Fruit fly (Drosophila melanogaster) whole organism, embryonic: ENCODE measurements around the gene CG10863.

Source experiments
- ATbp ChIP-seq: fragments of 200-800 bp; sonication (Bioruptor generic); optimal IDR thresholded peaks from 2 replicates; lab custom pipeline; 2017; ENCODE audit warnings: missing biosample characterization, mild to moderate bottlenecking, missing genetic modification characterization, missing genetic modification reagents
- Ada2b ChIP-seq: fragments of 200-800 bp; sonication (Bioruptor generic); IDR thresholded peaks from 2 replicates; pipeline ENCODE4 v1.3.6; 2022; ENCODE audit warnings: missing biosample characterization, missing genetic modification characterization
- Adf1 ChIP-seq: fragments of 200-800 bp; sonication (Bioruptor generic); IDR thresholded peaks from 2 replicates; pipeline ENCODE4 v1.3.6; 2022; ENCODE audit warnings: missing biosample characterization, missing genetic modification characterization
- Bdp1 ChIP-seq: fragments of 200-800 bp; sonication (Bioruptor generic); optimal IDR thresholded peaks from 3 replicates; lab custom pipeline; 2016; ENCODE audit warnings: missing biosample characterization, missing genetic modification characterization
- BtbVII ChIP-seq: fragments of 200-800 bp; sonication (Bioruptor generic); optimal IDR thresholded peaks from 3 replicates; lab custom pipeline; 2017; ENCODE audit warnings: missing biosample characterization, mild to moderate bottlenecking, missing genetic modification characterization
- CG10147 ChIP-seq: fragments of 200-800 bp; sonication (Bioruptor generic); optimal IDR thresholded peaks from 2 replicates; lab custom pipeline; 2019; ENCODE audit warnings: missing biosample characterization, mild to moderate bottlenecking, missing genetic modification characterization, moderate library complexity
- CG10431 ChIP-seq: fragments of 200-800 bp; sonication (Bioruptor generic); optimal IDR thresholded peaks from 3 replicates; lab custom pipeline; 2018; ENCODE audit warnings: missing biosample characterization, mild to moderate bottlenecking, missing genetic modification characterization
- CG11696 ChIP-seq: fragments of 200-800 bp; sonication (Bioruptor generic); IDR thresholded peaks from 2 replicates; pipeline ENCODE4 v1.3.6; 2022; ENCODE audit warnings: missing biosample characterization, missing genetic modification characterization
- CG14014 ChIP-seq: fragments of 200-800 bp; sonication (Bioruptor generic); IDR thresholded peaks from 2 replicates; pipeline ENCODE4 v1.3.6; 2022; ENCODE audit warnings: missing biosample characterization, missing genetic modification characterization
- CG30403 ChIP-seq: fragments of 200-800 bp; sonication (Bioruptor generic); optimal IDR thresholded peaks from 3 replicates; lab custom pipeline; 2016; ENCODE audit warnings: missing biosample characterization, missing genetic modification characterization
- CG3163 ChIP-seq: fragments of 200-800 bp; sonication (Bioruptor generic); optimal IDR thresholded peaks from 3 replicates; lab custom pipeline; 2016; ENCODE audit warnings: missing biosample characterization, missing genetic modification characterization
- CG32767 ChIP-seq: fragments of 200-800 bp; sonication (Bioruptor generic); IDR thresholded peaks from 2 replicates; pipeline ENCODE4 v1.3.6; 2022; ENCODE audit warnings: missing biosample characterization, missing genetic modification characterization
- CG42726 ChIP-seq: fragments of 200-800 bp; sonication (Bioruptor generic); IDR thresholded peaks from 2 replicates; pipeline ENCODE4 v1.3.6; 2022; ENCODE audit warnings: missing biosample characterization, missing genetic modification characterization; ENCODE audit not compliant: partially characterized antibody
- CG4404 ChIP-seq: fragments of 200-800 bp; sonication (Bioruptor generic); IDR thresholded peaks from 2 replicates; pipeline ENCODE4 v1.3.6; 2022; ENCODE audit warnings: missing biosample characterization, missing genetic modification characterization
- CG5180 ChIP-seq: fragments of 200-800 bp; sonication (Bioruptor generic); optimal IDR thresholded peaks from 3 replicates; lab custom pipeline; 2017; ENCODE audit warnings: missing biosample characterization, missing genetic modification characterization, mild to moderate bottlenecking, moderate library complexity, missing genetic modification reagents
- CG6683 ChIP-seq: fragments of 200-800 bp; sonication (Bioruptor generic); optimal IDR thresholded peaks from 2 replicates; lab custom pipeline; 2017; ENCODE audit warnings: missing biosample characterization, mild to moderate bottlenecking, missing genetic modification characterization, missing genetic modification reagents
- CG8089 ChIP-seq: fragments of 200-800 bp; sonication (Bioruptor generic); optimal IDR thresholded peaks from 3 replicates; lab custom pipeline; 2016; ENCODE audit warnings: missing biosample characterization, missing genetic modification characterization
- CG8388 ChIP-seq: fragments of 200-800 bp; sonication (Bioruptor generic); optimal IDR thresholded peaks from 2 replicates; lab custom pipeline; 2019; ENCODE audit warnings: missing biosample characterization, mild to moderate bottlenecking, missing genetic modification characterization, moderate library complexity
- CG8944 ChIP-seq: fragments of 200-800 bp; sonication (Bioruptor generic); optimal IDR thresholded peaks from 3 replicates; lab custom pipeline; 2016; ENCODE audit warnings: missing biosample characterization, missing genetic modification characterization
- Dek ChIP-seq: fragments of 200-800 bp; sonication (Bioruptor generic); optimal IDR thresholded peaks from 3 replicates; lab custom pipeline; 2019; ENCODE audit warnings: missing biosample characterization, mild to moderate bottlenecking, missing genetic modification characterization, moderate library complexity
- Dfd ChIP-seq, 2 experiments: fragments of >200 bp; optimal IDR thresholded peaks; 2 replicates each; lab custom pipeline; 2017; ENCODE audit warnings: missing biosample characterization in 2 of 2, missing genetic modification characterization in 2 of 2
- E2f2 ChIP-seq: fragments of 200-800 bp; sonication (Bioruptor generic); IDR thresholded peaks from 2 replicates; pipeline ENCODE4 v1.3.6; 2022; ENCODE audit warnings: missing biosample characterization, missing genetic modification characterization
- ERR ChIP-seq: fragments of 200-800 bp; sonication (Bioruptor generic); optimal IDR thresholded peaks from 2 replicates; lab custom pipeline; 2016; ENCODE audit warnings: missing biosample characterization, missing genetic modification characterization
- Gug ChIP-seq: fragments of 200-800 bp; sonication (Bioruptor generic); IDR thresholded peaks from 4 replicates; pipeline ENCODE4 v1.3.6; 2022; ENCODE audit warnings: missing biosample characterization, missing genetic modification characterization
- Hand ChIP-seq: fragments of 200-800 bp; sonication (Bioruptor generic); optimal IDR thresholded peaks from 2 replicates; lab custom pipeline; 2017; ENCODE audit warnings: mild to moderate bottlenecking, missing biosample characterization, missing genetic modification reagents, missing genetic modification characterization
- Oli ChIP-seq: fragments of 200-800 bp; sonication (Bioruptor generic); optimal IDR thresholded peaks from 2 replicates; lab custom pipeline; 2018; ENCODE audit warnings: missing biosample characterization, mild to moderate bottlenecking, missing genetic modification characterization, moderate library complexity
- Six4 ChIP-seq: fragments of 200-800 bp; sonication (Bioruptor generic); optimal IDR thresholded peaks from 2 replicates; lab custom pipeline; 2016; ENCODE audit warnings: missing biosample characterization, missing genetic modification characterization
- Sry-δ ChIP-seq: fragments of 200-800 bp; sonication (Bioruptor generic); optimal IDR thresholded peaks from 2 replicates; lab custom pipeline; 2016; ENCODE audit warnings: missing biosample characterization, missing genetic modification characterization
- Tbp ChIP-seq: fragments of >200 bp; optimal IDR thresholded peaks from 2 replicates; lab custom pipeline; 2018; ENCODE audit warnings: missing biosample characterization, missing genetic modification characterization
- chn ChIP-seq: fragments of 200-800 bp; sonication (Bioruptor generic); optimal IDR thresholded peaks from 2 replicates; lab custom pipeline; 2016; ENCODE audit warnings: missing biosample characterization, missing genetic modification characterization
- crc ChIP-seq: fragments of 200-800 bp; sonication (Bioruptor generic); optimal IDR thresholded peaks from 2 replicates; lab custom pipeline; 2016; ENCODE audit warnings: missing biosample characterization, missing genetic modification characterization
- dimm ChIP-seq: fragments of 200-800 bp; sonication (Bioruptor generic); IDR thresholded peaks from 2 replicates; pipeline ENCODE4 v1.3.6; 2022; ENCODE audit warnings: missing biosample characterization, missing genetic modification characterization
- emc ChIP-seq: fragments of 200-800 bp; sonication (Bioruptor generic); optimal IDR thresholded peaks from 2 replicates; lab custom pipeline; 2016; ENCODE audit warnings: missing biosample characterization, missing genetic modification characterization
- esg ChIP-seq: fragments of 200-800 bp; sonication (Bioruptor generic); conservative IDR thresholded peaks from 2 replicates; pipeline ENCODE4 v1.3.6; 2022; ENCODE audit warnings: missing biosample characterization, missing genetic modification characterization
- eve ChIP-seq, 2 experiments: fragments of >200 bp; optimal IDR thresholded peaks; 2 replicates each; lab custom pipeline; 2017; ENCODE audit warnings: missing biosample characterization in 2 of 2, missing genetic modification characterization in 2 of 2
- fu2 ChIP-seq: fragments of 200-800 bp; sonication (Bioruptor generic); optimal IDR thresholded peaks from 2 replicates; lab custom pipeline; 2016; ENCODE audit warnings: missing biosample characterization, missing genetic modification characterization
- gce ChIP-seq: fragments of 200-800 bp; sonication (Bioruptor generic); IDR thresholded peaks from 3 replicates; pipeline ENCODE4 v1.3.6; 2022; ENCODE audit warnings: missing biosample characterization, missing genetic modification characterization
- ham ChIP-seq: fragments of 200-800 bp; sonication (Bioruptor generic); IDR thresholded peaks from 2 replicates; pipeline ENCODE4 v1.3.6; 2022; ENCODE audit warnings: missing biosample characterization, missing genetic modification characterization
- her ChIP-seq: fragments of 200-800 bp; sonication (Bioruptor generic); optimal IDR thresholded peaks from 2 replicates; lab custom pipeline; 2016; ENCODE audit warnings: missing biosample characterization, missing genetic modification characterization
- mirr ChIP-seq: fragments of 200-800 bp; sonication (Bioruptor generic); optimal IDR thresholded peaks from 3 replicates; lab custom pipeline; 2018; ENCODE audit warnings: missing biosample characterization, mild to moderate bottlenecking, missing genetic modification characterization
- nom ChIP-seq: fragments of 200-800 bp; sonication (Bioruptor generic); optimal IDR thresholded peaks from 2 replicates; lab custom pipeline; 2017; ENCODE audit warnings: missing biosample characterization, missing genetic modification characterization, mild to moderate bottlenecking, moderate library complexity, missing genetic modification reagents
- odd ChIP-seq: fragments of 200-800 bp; sonication (Bioruptor generic); optimal IDR thresholded peaks from 2 replicates; lab custom pipeline; 2017; ENCODE audit warnings: missing biosample characterization, mild to moderate bottlenecking, missing genetic modification characterization
- p53 ChIP-seq: fragments of 200-800 bp; sonication (Bioruptor generic); optimal IDR thresholded peaks from 2 replicates; lab custom pipeline; 2016; ENCODE audit warnings: missing biosample characterization, missing genetic modification characterization
- pita ChIP-seq: fragments of 200-800 bp; sonication (Bioruptor generic); optimal IDR thresholded peaks from 2 replicates; lab custom pipeline; 2017; ENCODE audit warnings: missing biosample characterization, mild to moderate bottlenecking, missing genetic modification characterization
- salm ChIP-seq: fragments of 200-800 bp; sonication (Bioruptor generic); optimal IDR thresholded peaks from 2 replicates; lab custom pipeline; 2018; ENCODE audit warnings: missing biosample characterization, mild to moderate bottlenecking, missing genetic modification characterization
- sim ChIP-seq: fragments of 200-800 bp; sonication (Bioruptor generic); IDR thresholded peaks from 2 replicates; pipeline ENCODE4 v1.3.6; 2022; ENCODE audit warnings: missing biosample characterization, missing genetic modification characterization
- sug ChIP-seq: fragments of 200-800 bp; optimal IDR thresholded peaks from 2 replicates; lab custom pipeline; 2019; ENCODE audit warnings: missing biosample characterization, mild to moderate bottlenecking, missing genetic modification characterization, moderate library complexity
- tna ChIP-seq: fragments of 200-800 bp; sonication (Bioruptor generic); IDR thresholded peaks from 2 replicates; pipeline ENCODE4 v1.3.6; 2022; ENCODE audit warnings: missing biosample characterization, missing genetic modification characterization; ENCODE audit not compliant: partially characterized antibody
- vnd ChIP-seq: fragments of 200-800 bp; sonication (Bioruptor generic); IDR thresholded peaks from 3 replicates; pipeline ENCODE4 v1.3.6; 2022; ENCODE audit warnings: missing biosample characterization, missing genetic modification characterization; ENCODE audit not compliant: partially characterized antibody
- wor ChIP-seq: fragments of 200-800 bp; sonication (Bioruptor generic); IDR thresholded peaks from 2 replicates; pipeline ENCODE4 v1.3.6; 2022; ENCODE audit warnings: missing biosample characterization, missing genetic modification characterization
- zen2 ChIP-seq: fragments of 200-800 bp; sonication (Bioruptor generic); IDR thresholded peaks from 3 replicates; pipeline ENCODE4 v1.3.6; 2022; ENCODE audit warnings: missing biosample characterization, missing genetic modification characterization; ENCODE audit not compliant: partially characterized antibody

Gene CG10863

DNA sequence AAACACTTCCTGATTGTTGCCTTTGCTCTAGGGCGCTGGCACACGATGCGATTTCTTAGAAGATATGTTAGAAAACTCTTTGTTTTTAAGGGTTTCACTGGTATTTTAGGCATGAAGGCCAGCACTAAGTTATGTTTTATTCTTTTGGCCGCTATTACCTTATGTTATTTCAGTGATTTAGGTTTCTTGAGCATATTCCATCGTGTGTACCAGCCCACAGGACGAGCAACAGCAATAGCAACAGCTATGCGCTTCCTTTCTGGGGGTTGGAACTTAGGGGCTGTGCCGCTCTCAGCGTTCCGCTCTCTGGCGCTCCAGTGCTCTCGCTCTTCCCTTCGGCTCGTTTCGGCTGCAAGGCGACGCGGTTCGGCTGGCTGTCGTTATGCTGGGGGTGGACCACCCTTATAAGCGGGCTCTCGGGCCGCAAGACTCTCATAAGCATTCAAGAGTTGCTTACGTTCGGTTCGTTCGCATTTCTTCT is 41.2 kb upstream of the CG10863 start, which contains the start of gene scrt (continued):
- TF ChIP-seq CG42726 (GFP tag; lab: Robert Waterston, UW), result no peak
- TF ChIP-seq BtbVII (GFP tag; lab: Kevin White, UChicago), result peak; percentile 28
- TF ChIP-seq CG4404 (GFP tag; lab: Robert Waterston, UW), result peak; percentile 77
- TF ChIP-seq CG3163 (GFP tag; lab: Kevin White, UChicago), result peak; percentile 7
- peak; percentile 64 for TF ChIP-seq chn (GFP tag; lab: Kevin White, UChicago)
- no peak for TF ChIP-seq pita (GFP tag; lab: Kevin White, UChicago)
- no peak for TF ChIP-seq CG11696 (GFP tag; lab: Robert Waterston, UW)
- peak in 1 of 2 experiments; percentile 8 for TF ChIP-seq eve (GFP tag; optimal IDR thresholded peaks at IDR 0.05; lab: Kevin White, UChicago)
- no peak for TF ChIP-seq Dfd (GFP tag; optimal IDR thresholded peaks at IDR 0.05; lab: Kevin White, UChicago)
- no peak for TF ChIP-seq odd
- TF ChIP-seq her, result no peak
- TF ChIP-seq CG6683 (GFP tag; lab: Kevin White, UChicago), result peak; percentile 28
- peak; percentile 51 for TF ChIP-seq Ada2b (GFP tag; lab: Robert Waterston, UW)
- no peak for TF ChIP-seq sug (tag; lab: Kevin White, UChicago)
- peak; percentile 30 for TF ChIP-seq ERR (GFP tag; lab: Kevin White, UChicago)
- no peak for TF ChIP-seq crc (GFP tag; lab: Kevin White, UChicago)
- TF ChIP-seq CG5180 (GFP tag; lab: Kevin White, UChicago), result peak; percentile 31
- no peak for TF ChIP-seq zen2 (GFP tag; lab: Robert Waterston, UW)
- no peak for TF ChIP-seq CG8089
- TF ChIP-seq CG10431, result no peak
- TF ChIP-seq Six4 (GFP tag; lab: Kevin White, UChicago), result no peak
- no peak for TF ChIP-seq sim (GFP tag; lab: Robert Waterston, UW)
- no peak; the same call in 1 of the 2 replicates for TF ChIP-seq tna (GFP tag; lab: Robert Waterston, UW)
- peak; percentile 37 for TF ChIP-seq CG10147 (GFP tag; lab: Kevin White, UChicago)
- peak; percentile 12 for TF ChIP-seq Oli (tag; lab: Kevin White, UChicago)
- TF ChIP-seq Adf1 (GFP tag; lab: Robert Waterston, UW), result no peak
- peak; percentile 41; the same call in 1 of the 2 replicates for TF ChIP-seq CG32767
- TF ChIP-seq Tbp (GFP tag; lab: Kevin White, UChicago), result no peak
- TF ChIP-seq Bdp1 (GFP tag; lab: Kevin White, UChicago), result peak; percentile 21
- TF ChIP-seq fu2 (GFP tag; lab: Kevin White, UChicago), result no peak
- no peak for TF ChIP-seq p53
- TF ChIP-seq Sry-δ (GFP tag; lab: Kevin White, UChicago), result no peak
- no peak for TF ChIP-seq emc (GFP tag; lab: Kevin White, UChicago)
- peak; percentile 3 for TF ChIP-seq CG8388 (GFP tag; lab: Kevin White, UChicago)
- TF ChIP-seq salm (tag; lab: Kevin White, UChicago), result no peak
- TF ChIP-seq Hand (GFP tag; lab: Kevin White, UChicago), result peak; percentile 29
- TF ChIP-seq CG14014, result no peak
- no peak for TF ChIP-seq mirr (GFP tag; lab: Kevin White, UChicago)
- TF ChIP-seq wor (GFP tag; lab: Robert Waterston, UW), result 0 out of 2 replicates have a peak, but pooled peaks have one; percentile 17
- no peak for TF ChIP-seq dimm
- TF ChIP-seq gce (GFP tag; lab: Robert Waterston, UW), result 0 out of 3 replicates have a peak, but pooled peaks have one; percentile 21
- no peak for TF ChIP-seq esg (GFP tag; lab: Robert Waterston, UW)
- TF ChIP-seq ham (GFP tag; lab: Robert Waterston, UW), result no peak
- TF ChIP-seq E2f2 (GFP tag; lab: Robert Waterston, UW), result peak; percentile 15; the same call in 1 of the 2 replicates
- no peak for TF ChIP-seq ATbp
- TF ChIP-seq CG30403 (GFP tag; lab: Kevin White, UChicago), result no peak
- no peak for TF ChIP-seq Gug (GFP tag; lab: Robert Waterston, UW)
- no peak for TF ChIP-seq CG8944 (GFP tag; lab: Kevin White, UChicago)
- no peak for TF ChIP-seq nom (GFP tag; lab: Kevin White, UChicago)
- peak; percentile 67; the same call in 2 of the 3 replicates for TF ChIP-seq vnd (GFP tag; lab: Robert Waterston, UW)
- no peak for TF ChIP-seq Dek (tag; lab: Kevin White, UChicago)
